Fruit fly (Drosophila melanogaster) whole organism, embryonic: Measurements from ENCODE around the gene Vps39.
A peak's percentile ranks its signal among the peaks of the same experiment; 100 is the strongest.

Source experiments
- Ada2b ChIP-seq: fragments of 200-800 bp; sonication (Bioruptor generic); IDR thresholded peaks from 2 replicates; pipeline ENCODE4 v1.3.6; 2022; ENCODE audit warnings: missing biosample characterization, missing genetic modification characterization
- CG10321 ChIP-seq: fragments of 200-800 bp; sonication (Bioruptor generic); IDR thresholded peaks from 2 replicates; pipeline ENCODE4 v1.3.6; 2022; ENCODE audit warnings: missing biosample characterization, missing genetic modification characterization
- CG10654 ChIP-seq: fragments of 200-800 bp; sonication (Bioruptor generic); optimal IDR thresholded peaks from 2 replicates; lab custom pipeline; 2016; ENCODE audit warnings: missing biosample characterization, missing genetic modification characterization
- CG11093 ChIP-seq: fragments of 200-800 bp; sonication (Bioruptor generic); IDR thresholded peaks from 3 replicates; pipeline ENCODE4 v1.3.6; 2022; ENCODE audit warnings: missing biosample characterization, missing genetic modification characterization
- CG11560 ChIP-seq: fragments of 200-800 bp; sonication (Bioruptor generic); IDR thresholded peaks from 3 replicates; pipeline ENCODE4 v1.3.6; 2022; ENCODE audit warnings: missing biosample characterization, missing genetic modification characterization
- CG11723 ChIP-seq: fragments of 200-800 bp; sonication (Bioruptor generic); optimal IDR thresholded peaks from 2 replicates; lab custom pipeline; 2017; ENCODE audit warnings: missing biosample characterization, mild to moderate bottlenecking, missing genetic modification characterization
- CG14050 ChIP-seq: fragments of 200-800 bp; sonication (Bioruptor generic); IDR thresholded peaks from 3 replicates; pipeline ENCODE4 v1.3.6; 2022; ENCODE audit warnings: missing biosample characterization, missing genetic modification characterization
- CG15011 ChIP-seq: fragments of 200-800 bp; sonication (Bioruptor generic); optimal IDR thresholded peaks from 3 replicates; lab custom pipeline; 2018; ENCODE audit warnings: missing biosample characterization, mild to moderate bottlenecking, missing genetic modification characterization
- CG17359 ChIP-seq: fragments of 200-800 bp; sonication (Bioruptor generic); optimal IDR thresholded peaks from 3 replicates; lab custom pipeline; 2018; ENCODE audit warnings: missing biosample characterization, mild to moderate bottlenecking, missing genetic modification characterization, moderate library complexity
- CG17802 ChIP-seq: fragments of 200-800 bp; sonication (Bioruptor generic); optimal IDR thresholded peaks from 2 replicates; lab custom pipeline; 2018; ENCODE audit warnings: missing biosample characterization, mild to moderate bottlenecking, missing genetic modification characterization, moderate library complexity
- CG17912 ChIP-seq: fragments of 200-800 bp; sonication (Bioruptor generic); optimal IDR thresholded peaks from 2 replicates; lab custom pipeline; 2018; ENCODE audit warnings: missing biosample characterization, mild to moderate bottlenecking, missing genetic modification characterization
- CG18599 ChIP-seq: fragments of 200-800 bp; sonication (Bioruptor generic); optimal IDR thresholded peaks from 3 replicates; lab custom pipeline; 2017; ENCODE audit warnings: missing biosample characterization, missing genetic modification characterization, mild to moderate bottlenecking, moderate library complexity, missing genetic modification reagents
- CG2120 ChIP-seq: fragments of 200-800 bp; sonication (Bioruptor generic); optimal IDR thresholded peaks from 3 replicates; lab custom pipeline; 2016; ENCODE audit warnings: missing biosample characterization, missing genetic modification characterization
- CG2129 ChIP-seq: fragments of 200-800 bp; sonication (Bioruptor generic); IDR thresholded peaks from 2 replicates; pipeline ENCODE4 v1.3.6; 2022; ENCODE audit warnings: missing biosample characterization, missing genetic modification characterization; ENCODE audit not compliant: partially characterized antibody
- CG5180 ChIP-seq: fragments of 200-800 bp; sonication (Bioruptor generic); optimal IDR thresholded peaks from 3 replicates; lab custom pipeline; 2017; ENCODE audit warnings: missing biosample characterization, missing genetic modification characterization, mild to moderate bottlenecking, moderate library complexity, missing genetic modification reagents
- CG6791 ChIP-seq: fragments of 200-800 bp; sonication (Bioruptor generic); IDR thresholded peaks from 3 replicates; pipeline ENCODE4 v1.3.6; 2022; ENCODE audit warnings: missing biosample characterization, missing genetic modification characterization; ENCODE audit not compliant: partially characterized antibody
- CG8388 ChIP-seq: fragments of 200-800 bp; sonication (Bioruptor generic); optimal IDR thresholded peaks from 2 replicates; lab custom pipeline; 2019; ENCODE audit warnings: missing biosample characterization, mild to moderate bottlenecking, missing genetic modification characterization, moderate library complexity
- CG9437 ChIP-seq: fragments of 200-800 bp; sonication (Bioruptor generic); optimal IDR thresholded peaks from 2 replicates; lab custom pipeline; 2018; ENCODE audit warnings: missing biosample characterization, mild to moderate bottlenecking, missing genetic modification characterization
- CoRest ChIP-seq: fragments of 200-800 bp; sonication (Bioruptor generic); optimal IDR thresholded peaks from 3 replicates; lab custom pipeline; 2018; ENCODE audit warnings: missing biosample characterization, mild to moderate bottlenecking, missing genetic modification characterization, moderate library complexity
- D19A ChIP-seq: fragments of 200-800 bp; optimal IDR thresholded peaks from 3 replicates; lab custom pipeline; 2019; ENCODE audit warnings: missing biosample characterization, mild to moderate bottlenecking, missing genetic modification characterization, moderate library complexity
- Dbx ChIP-seq: fragments of 200-800 bp; sonication (Bioruptor generic); IDR thresholded peaks from 3 replicates; pipeline ENCODE4 v1.3.6; 2022; ENCODE audit warnings: missing biosample characterization, missing genetic modification characterization
- Doc3 ChIP-seq: fragments of 200-800 bp; sonication (Bioruptor generic); IDR thresholded peaks from 3 replicates; pipeline ENCODE4 v1.3.6; 2022; ENCODE audit warnings: missing biosample characterization, missing genetic modification characterization; ENCODE audit not compliant: partially characterized antibody
- Drgx ChIP-seq: fragments of 200-800 bp; sonication (Bioruptor generic); IDR thresholded peaks from 2 replicates; pipeline ENCODE4 v1.3.6; 2022; ENCODE audit warnings: missing biosample characterization, missing genetic modification characterization
- Fer2 ChIP-seq: fragments of 200-800 bp; sonication (Bioruptor generic); optimal IDR thresholded peaks from 2 replicates; lab custom pipeline; 2018; ENCODE audit warnings: missing biosample characterization, mild to moderate bottlenecking, missing genetic modification characterization, moderate library complexity
- Fer3 ChIP-seq: fragments of 200-800 bp; sonication (Bioruptor generic); optimal IDR thresholded peaks from 2 replicates; lab custom pipeline; 2018; ENCODE audit warnings: missing biosample characterization, mild to moderate bottlenecking, missing genetic modification characterization, moderate library complexity
- Hey ChIP-seq: fragments of 200-800 bp; sonication (Bioruptor generic); optimal IDR thresholded peaks from 3 replicates; lab custom pipeline; 2018; ENCODE audit warnings: missing biosample characterization, mild to moderate bottlenecking, missing genetic modification characterization
- Hr39 ChIP-seq: fragments of >200 bp; optimal IDR thresholded peaks from 2 replicates; lab custom pipeline; 2017
- Hsf ChIP-seq: fragments of 200-800 bp; sonication (Bioruptor generic); optimal IDR thresholded peaks from 3 replicates; lab custom pipeline; 2016; ENCODE audit warnings: missing biosample characterization, missing genetic modification characterization
- Mrtf ChIP-seq: fragments of 200-800 bp; sonication (Bioruptor generic); IDR thresholded peaks from 3 replicates; pipeline ENCODE4 v1.3.6; 2022; ENCODE audit warnings: missing biosample characterization, missing genetic modification characterization
- Rfx ChIP-seq: fragments of 200-800 bp; sonication (Bioruptor generic); IDR thresholded peaks from 2 replicates; pipeline ENCODE4 v1.3.6; 2022; ENCODE audit warnings: missing biosample characterization, missing genetic modification characterization
- Sry-β ChIP-seq: fragments of 200-800 bp; sonication (Bioruptor generic); optimal IDR thresholded peaks from 2 replicates; lab custom pipeline; 2018; ENCODE audit warnings: missing biosample characterization, mild to moderate bottlenecking, missing genetic modification characterization, moderate library complexity
- Trl ChIP-seq, 3 experiments: fragments of >200 bp in 2 of 3; fragments of 200-800 bp in 1 of 3; sonication (Bioruptor generic) in 1 of 3; optimal IDR thresholded peaks; 2 replicates in 1 of 3; 3 replicates in 2 of 3; lab custom pipeline; 2016 to 2017; ENCODE audit warnings: missing biosample characterization in 1 of 3, missing genetic modification characterization in 1 of 3
- Usf ChIP-seq: fragments of 200-800 bp; sonication (Bioruptor generic); optimal IDR thresholded peaks from 2 replicates; lab custom pipeline; 2017; ENCODE audit warnings: missing genotype, missing biosample characterization, missing genetic modification characterization
- aop ChIP-seq: fragments of 200-800 bp; sonication (Bioruptor generic); IDR thresholded peaks from 2 replicates; pipeline ENCODE4 v1.3.6; 2022; ENCODE audit warnings: missing biosample characterization, missing genetic modification characterization
- bab2 ChIP-seq: fragments of 200-800 bp; sonication (Bioruptor generic); optimal IDR thresholded peaks from 2 replicates; lab custom pipeline; 2016; ENCODE audit warnings: missing biosample characterization, missing genetic modification characterization
- bsh ChIP-seq, 2 experiments: fragments of 200-800 bp; sonication (Bioruptor generic); optimal IDR thresholded peaks; 2 replicates each; lab custom pipeline; 2017 to 2018; ENCODE audit warnings: mild to moderate bottlenecking in 2 of 2, missing biosample characterization in 2 of 2, missing genetic modification characterization in 2 of 2, moderate library complexity in 1 of 2
- cad ChIP-seq: fragments of >200 bp; optimal IDR thresholded peaks from 2 replicates; lab custom pipeline; 2017; ENCODE audit warnings: missing biosample characterization, missing genetic modification characterization
- hbn ChIP-seq: fragments of 200-800 bp; sonication (Bioruptor generic); IDR thresholded peaks from 2 replicates; pipeline ENCODE4 v1.3.6; 2022; ENCODE audit warnings: missing biosample characterization, missing genetic modification characterization; ENCODE audit not compliant: partially characterized antibody
- lilli ChIP-seq: fragments of 200-800 bp; sonication (Bioruptor generic); optimal IDR thresholded peaks from 3 replicates; lab custom pipeline; 2016; ENCODE audit warnings: missing biosample characterization, missing genetic modification characterization
- mirr ChIP-seq: fragments of 200-800 bp; sonication (Bioruptor generic); optimal IDR thresholded peaks from 3 replicates; lab custom pipeline; 2018; ENCODE audit warnings: missing biosample characterization, mild to moderate bottlenecking, missing genetic modification characterization
- nau ChIP-seq: fragments of 200-800 bp; sonication (Bioruptor generic); optimal IDR thresholded peaks from 3 replicates; lab custom pipeline; 2017; ENCODE audit warnings: missing biosample characterization, mild to moderate bottlenecking, missing genetic modification characterization, missing genetic modification reagents
- pb ChIP-seq: fragments of 200-800 bp; sonication (Bioruptor generic); optimal IDR thresholded peaks from 3 replicates; lab custom pipeline; 2016; ENCODE audit warnings: missing biosample characterization, missing genetic modification characterization
- ro ChIP-seq: fragments of 200-800 bp; sonication (Bioruptor generic); IDR thresholded peaks from 2 replicates; pipeline ENCODE4 v1.3.6; 2022; ENCODE audit warnings: missing biosample characterization, missing genetic modification characterization
- shn ChIP-seq: fragments of 200-800 bp; sonication (Bioruptor generic); optimal IDR thresholded peaks from 3 replicates; lab custom pipeline; 2016; ENCODE audit warnings: missing biosample characterization, missing genetic modification characterization
- sima ChIP-seq: fragments of 200-800 bp; sonication (Bioruptor generic); optimal IDR thresholded peaks from 2 replicates; lab custom pipeline; 2016; ENCODE audit warnings: missing biosample characterization, missing genetic modification characterization
- so ChIP-seq: fragments of 200-800 bp; sonication (Bioruptor generic); IDR thresholded peaks from 3 replicates; pipeline ENCODE4 v1.3.6; 2022; ENCODE audit warnings: missing biosample characterization, missing genetic modification characterization
- sqz ChIP-seq: fragments of 200-800 bp; sonication (Bioruptor generic); optimal IDR thresholded peaks from 3 replicates; lab custom pipeline; 2018; ENCODE audit warnings: missing biosample characterization, mild to moderate bottlenecking, missing genetic modification characterization
- ttk ChIP-seq: fragments of 200-800 bp; sonication (Bioruptor generic); IDR thresholded peaks from 2 replicates; pipeline ENCODE4 v2.1.2; 2022; ENCODE audit warnings: missing biosample characterization, missing genetic modification characterization
- unc-4 ChIP-seq: fragments of 200-800 bp; sonication (Bioruptor generic); IDR thresholded peaks from 2 replicates; pipeline ENCODE4 v1.3.6; 2022; ENCODE audit warnings: missing biosample characterization, missing genetic modification characterization; ENCODE audit not compliant: partially characterized antibody
- wor ChIP-seq: fragments of 200-800 bp; sonication (Bioruptor generic); IDR thresholded peaks from 2 replicates; pipeline ENCODE4 v1.3.6; 2022; ENCODE audit warnings: missing biosample characterization, missing genetic modification characterization

The Vps39 gene

DNA sequence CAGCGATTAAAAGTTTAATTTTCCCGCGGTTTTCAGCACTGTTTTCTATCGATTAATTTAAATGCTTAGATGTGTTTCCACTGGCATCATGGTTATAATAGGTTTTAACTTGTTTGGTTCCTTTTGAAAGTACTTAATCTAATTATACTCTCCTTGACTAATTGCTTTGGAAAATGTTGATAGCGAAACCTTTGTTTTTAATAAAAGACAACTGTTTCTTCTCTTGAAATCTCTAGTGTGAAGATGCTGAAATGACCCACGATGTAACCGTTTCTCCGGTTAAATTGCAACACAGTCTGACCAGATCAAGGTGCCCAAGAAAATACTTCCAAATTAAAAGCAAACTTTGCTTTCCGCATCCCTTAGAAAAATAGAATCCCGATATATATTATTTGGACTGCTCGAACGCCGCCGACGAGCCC lies 24.7 kb upstream of the Vps39 start, which contains the start of gene Dlc90F (continued):
- TF ChIP-seq wor (GFP tag; lab: Robert Waterston, UW) (peak; percentile 46; the same call in 1 of the 2 replicates), Hr39 (no peak), CG18599 (GFP tag; lab: Kevin White, UChicago) (peak; percentile 44), Ada2b (peak; percentile 57; the same call in 1 of the 2 replicates), CG8388 (GFP tag; lab: Kevin White, UChicago) (peak; percentile 72), CG6791 (no peak), bab2 (GFP tag; lab: Kevin White, UChicago) (peak; percentile 85), CG11560 (tag; lab: Robert Waterston, UW) (peak; percentile 83), D19A (tag; lab: Kevin White, UChicago) (peak; percentile 20), nau (GFP tag; lab: Kevin White, UChicago) (no peak), bsh (GFP tag; optimal IDR thresholded peaks at IDR 0.05; lab: Kevin White, UChicago) (peak in 1 of 2 experiments; percentile 72), hbn (GFP tag; lab: Robert Waterston, UW) (no peak; the same call in 1 of the 2 replicates), CoRest (peak; percentile 90), Hey (tag; lab: Kevin White, UChicago) (no peak), CG2120 (GFP tag; lab: Kevin White, UChicago) (peak; percentile 87), Fer3 (tag; lab: Kevin White, UChicago) (peak; percentile 60), CG17359 (peak; percentile 57), Usf (peak; percentile 52), CG14050 (GFP tag; lab: Robert Waterston, UW) (peak; percentile 40; the same call in 1 of the 3 replicates), CG5180 (no peak), ro (GFP tag; lab: Robert Waterston, UW) (no peak; the same call in 1 of the 2 replicates), so (GFP tag; lab: Robert Waterston, UW) (no peak), pb (GFP tag; lab: Kevin White, UChicago) (peak; percentile 67), Doc3 (GFP tag; lab: Robert Waterston, UW) (peak; percentile 49; the same call in 1 of the 3 replicates), CG9437 (GFP tag; lab: Kevin White, UChicago) (peak; percentile 50), shn (peak; percentile 82), aop (GFP tag; lab: Robert Waterston, UW) (0 out of 2 replicates have a peak, but pooled peaks have one; percentile 27), Drgx (GFP tag; lab: Robert Waterston, UW) (peak; percentile 68), lilli (peak; percentile 83), Sry-β (GFP tag; lab: Kevin White, UChicago) (no peak), unc-4 (GFP tag; lab: Robert Waterston, UW) (peak; percentile 67), CG10654 (GFP tag; lab: Kevin White, UChicago) (peak; percentile 65), mirr (GFP tag; lab: Kevin White, UChicago) (no peak), Dbx (GFP tag; lab: Robert Waterston, UW) (peak; percentile 72; the same call in 2 of the 3 replicates), Fer2 (tag; lab: Kevin White, UChicago) (peak; percentile 34), Trl (optimal IDR thresholded peaks at IDR 0.05; lab: Kevin White, UChicago) (no peak), Trl (GFP tag; optimal IDR thresholded peaks at IDR 0.05; lab: Kevin White, UChicago) (peak; percentile 71), cad (GFP tag; lab: Kevin White, UChicago) (no peak), CG17912 (GFP tag; lab: Kevin White, UChicago) (peak; percentile 11), Mrtf (GFP tag; lab: Robert Waterston, UW) (peak; percentile 82), sqz (no peak), CG2129 (no peak), Hsf (GFP tag; lab: Kevin White, UChicago) (peak; percentile 88), CG10321 (GFP tag; lab: Robert Waterston, UW) (peak; percentile 23; the same call in 1 of the 2 replicates), CG15011 (no peak), Rfx (GFP tag; lab: Robert Waterston, UW) (peak; percentile 86), CG11093 (GFP tag; lab: Robert Waterston, UW) (peak; percentile 66; the same call in 2 of the 3 replicates), sima (GFP tag; lab: Kevin White, UChicago) (peak; percentile 46), CG17802 (peak; percentile 85), CG11723 (GFP tag; lab: Kevin White, UChicago) (peak; percentile 31), ttk (GFP tag; lab: Robert Waterston, UW) (peak; percentile 80)
